Fruit fly (Drosophila melanogaster) whole organism, embryonic: Measurements from ENCODE around the gene CG7342.

Experiments
- CG11247 ChIP-seq: fragments of 200-800 bp; sonication (Bioruptor generic); IDR thresholded peaks from 2 replicates; pipeline ENCODE4 v1.3.6; 2022; ENCODE audit warnings: missing biosample characterization, missing genetic modification characterization
- CG11504 ChIP-seq: fragments of 200-800 bp; sonication (Bioruptor generic); optimal IDR thresholded peaks from 3 replicates; lab custom pipeline; 2019; ENCODE audit warnings: missing biosample characterization, mild to moderate bottlenecking, missing genetic modification characterization, moderate library complexity
- CG1602 ChIP-seq: fragments of 200-800 bp; sonication (Bioruptor generic); optimal IDR thresholded peaks from 3 replicates; lab custom pipeline; 2016; ENCODE audit warnings: missing biosample characterization, missing genetic modification characterization
- CG16815 ChIP-seq: fragments of 200-800 bp; sonication (Bioruptor generic); optimal IDR thresholded peaks from 3 replicates; lab custom pipeline; 2017; ENCODE audit warnings: missing biosample characterization, mild to moderate bottlenecking, missing genetic modification characterization
- CG16863 ChIP-seq: fragments of 200-800 bp; sonication (Bioruptor generic); optimal IDR thresholded peaks from 3 replicates; lab custom pipeline; 2016; ENCODE audit warnings: missing biosample characterization, missing genetic modification characterization
- CG17361 ChIP-seq: fragments of 200-800 bp; sonication (Bioruptor generic); IDR thresholded peaks from 3 replicates; pipeline ENCODE4 v1.3.6; 2022; ENCODE audit warnings: missing biosample characterization, missing genetic modification characterization
- CG31441 ChIP-seq: fragments of 200-800 bp; sonication (Bioruptor generic); IDR thresholded peaks from 2 replicates; pipeline ENCODE4 v1.3.6; 2022; ENCODE audit warnings: missing biosample characterization, missing genetic modification characterization
- CG33213 ChIP-seq: fragments of 200-800 bp; sonication (Bioruptor generic); optimal IDR thresholded peaks from 3 replicates; lab custom pipeline; 2016; ENCODE audit warnings: missing biosample characterization, missing genetic modification characterization
- CG4424 ChIP-seq: fragments of 200-800 bp; sonication (Bioruptor generic); optimal IDR thresholded peaks from 3 replicates; lab custom pipeline; 2016; ENCODE audit warnings: missing biosample characterization, missing genetic modification characterization
- CG4854 ChIP-seq: fragments of 200-800 bp; sonication (Bioruptor generic); optimal IDR thresholded peaks from 2 replicates; lab custom pipeline; 2016; ENCODE audit warnings: missing biosample characterization, missing genetic modification characterization, inconsistent platforms
- CG8359 ChIP-seq: fragments of 200-800 bp; sonication (Bioruptor generic); optimal IDR thresholded peaks from 2 replicates; lab custom pipeline; 2017; ENCODE audit warnings: missing biosample characterization, mild to moderate bottlenecking, missing genetic modification characterization, borderline replicate concordance
- CG8765 ChIP-seq: fragments of 200-800 bp; sonication (Bioruptor generic); IDR thresholded peaks from 2 replicates; pipeline ENCODE4 v1.3.6; 2022; ENCODE audit warnings: missing biosample characterization, missing genetic modification characterization
- CG9817 ChIP-seq: fragments of 200-800 bp; sonication (Bioruptor generic); optimal IDR thresholded peaks from 2 replicates; lab custom pipeline; 2018; ENCODE audit warnings: missing biosample characterization, mild to moderate bottlenecking, missing genetic modification characterization, moderate library complexity
- CG9876 ChIP-seq: fragments of 200-800 bp; sonication (Bioruptor generic); optimal IDR thresholded peaks from 2 replicates; lab custom pipeline; 2016; ENCODE audit warnings: missing biosample characterization, missing genetic modification characterization
- CkIIα-i1 ChIP-seq: fragments of 200-800 bp; sonication (Bioruptor generic); IDR thresholded peaks from 2 replicates; pipeline ENCODE4 v1.3.6; 2022; ENCODE audit warnings: missing biosample characterization, missing genetic modification characterization
- Dref ChIP-seq: fragments of 200-800 bp; sonication (Bioruptor generic); IDR thresholded peaks from 2 replicates; pipeline ENCODE4 v1.3.6; 2022; ENCODE audit warnings: missing biosample characterization, missing genetic modification characterization
- E2f1 ChIP-seq: fragments of 200-800 bp; sonication (Bioruptor generic); IDR thresholded peaks from 2 replicates; pipeline ENCODE4 v1.3.6; 2022; ENCODE audit warnings: missing biosample characterization, missing genetic modification characterization
- Ets97D ChIP-seq: fragments of 200-800 bp; sonication (Bioruptor generic); optimal IDR thresholded peaks from 3 replicates; lab custom pipeline; 2016; ENCODE audit warnings: missing biosample characterization, missing genetic modification characterization
- Mad ChIP-seq: fragments of 200-800 bp; sonication (Bioruptor generic); optimal IDR thresholded peaks from 2 replicates; lab custom pipeline; 2016; ENCODE audit warnings: missing biosample characterization, missing genetic modification characterization
- NK7.1 ChIP-seq: fragments of 200-800 bp; sonication (Bioruptor generic); optimal IDR thresholded peaks from 3 replicates; lab custom pipeline; 2016; ENCODE audit warnings: missing biosample characterization, missing genetic modification characterization
- Rx ChIP-seq: fragments of 200-800 bp; sonication (Bioruptor generic); IDR thresholded peaks from 2 replicates; pipeline ENCODE4 v1.3.6; 2022; ENCODE audit warnings: missing biosample characterization, missing genetic modification characterization
- Six4 ChIP-seq: fragments of 200-800 bp; sonication (Bioruptor generic); optimal IDR thresholded peaks from 2 replicates; lab custom pipeline; 2016; ENCODE audit warnings: missing biosample characterization, missing genetic modification characterization
- TFAM ChIP-seq: fragments of 200-800 bp; sonication (Bioruptor generic); optimal IDR thresholded peaks from 2 replicates; lab custom pipeline; 2017; ENCODE audit warnings: missing biosample characterization, missing genetic modification characterization, inconsistent platforms
- amos ChIP-seq: fragments of 200-800 bp; sonication (Bioruptor generic); IDR thresholded peaks from 2 replicates; pipeline ENCODE4 v1.3.6; 2022; ENCODE audit warnings: missing biosample characterization, missing genetic modification characterization; ENCODE audit not compliant: partially characterized antibody
- ase ChIP-seq: fragments of 200-800 bp; sonication (Bioruptor generic); IDR thresholded peaks from 3 replicates; pipeline ENCODE4 v1.3.6; 2022; ENCODE audit warnings: missing biosample characterization, missing genetic modification characterization
- bsh ChIP-seq, 2 experiments: fragments of 200-800 bp; sonication (Bioruptor generic); optimal IDR thresholded peaks; 2 replicates each; lab custom pipeline; 2017 to 2018; ENCODE audit warnings: mild to moderate bottlenecking in 2 of 2, missing biosample characterization in 2 of 2, missing genetic modification characterization in 2 of 2, moderate library complexity in 1 of 2
- danr ChIP-seq: fragments of 200-800 bp; sonication (Bioruptor generic); IDR thresholded peaks from 2 replicates; pipeline ENCODE4 v1.3.6; 2022; ENCODE audit warnings: missing biosample characterization, missing genetic modification characterization
- dimm ChIP-seq: fragments of 200-800 bp; sonication (Bioruptor generic); IDR thresholded peaks from 2 replicates; pipeline ENCODE4 v1.3.6; 2022; ENCODE audit warnings: missing biosample characterization, missing genetic modification characterization
- ems ChIP-seq: fragments of 200-800 bp; sonication (Bioruptor generic); optimal IDR thresholded peaks from 3 replicates; lab custom pipeline; 2016; ENCODE audit warnings: missing biosample characterization, missing genetic modification characterization
- ewg ChIP-seq: fragments of 200-800 bp; sonication (Bioruptor generic); optimal IDR thresholded peaks from 3 replicates; lab custom pipeline; 2017; ENCODE audit warnings: mild to moderate bottlenecking, missing biosample characterization, missing genetic modification reagents, missing genetic modification characterization
- fu2 ChIP-seq: fragments of 200-800 bp; sonication (Bioruptor generic); optimal IDR thresholded peaks from 2 replicates; lab custom pipeline; 2016; ENCODE audit warnings: missing biosample characterization, missing genetic modification characterization
- h ChIP-seq: fragments of >200 bp; optimal IDR thresholded peaks from 2 replicates; lab custom pipeline; 2017
- lilli ChIP-seq: fragments of 200-800 bp; sonication (Bioruptor generic); optimal IDR thresholded peaks from 3 replicates; lab custom pipeline; 2016; ENCODE audit warnings: missing biosample characterization, missing genetic modification characterization
- nerfin-2 ChIP-seq: fragments of 200-800 bp; sonication (Bioruptor generic); IDR thresholded peaks from 2 replicates; pipeline ENCODE4 v1.3.6; 2022; ENCODE audit warnings: missing biosample characterization, missing genetic modification characterization; ENCODE audit not compliant: partially characterized antibody
- org-1 ChIP-seq: fragments of 200-800 bp; sonication (Bioruptor generic); optimal IDR thresholded peaks from 2 replicates; lab custom pipeline; 2017; ENCODE audit warnings: missing biosample characterization, missing genetic modification characterization
- pan ChIP-seq, 4 experiments: fragments of >200 bp in 3 of 4; fragments of 200-800 bp in 1 of 4; sonication (Bioruptor generic) in 1 of 4; optimal IDR thresholded peaks in 3 of 4; IDR thresholded peaks in 1 of 4; 2 replicates each; pipeline versions ENCODE4 v1.3.6 to Lab custom; 2017 to 2022; ENCODE audit warnings: missing biosample characterization in 2 of 4, missing genetic modification characterization in 2 of 4, mixed read lengths in 1 of 4
- pho ChIP-seq: fragments of 200-800 bp; sonication (Bioruptor generic); optimal IDR thresholded peaks from 2 replicates; lab custom pipeline; 2016; ENCODE audit warnings: missing biosample characterization, missing genetic modification characterization
- pnt ChIP-seq: fragments of 200-800 bp; sonication (Bioruptor generic); optimal IDR thresholded peaks from 3 replicates; lab custom pipeline; 2016; ENCODE audit warnings: missing biosample characterization, missing genetic modification characterization
- salm ChIP-seq: fragments of 200-800 bp; sonication (Bioruptor generic); optimal IDR thresholded peaks from 2 replicates; lab custom pipeline; 2018; ENCODE audit warnings: missing biosample characterization, mild to moderate bottlenecking, missing genetic modification characterization
- scrt ChIP-seq: fragments of 200-800 bp; sonication (Bioruptor generic); optimal IDR thresholded peaks from 2 replicates; lab custom pipeline; 2018; ENCODE audit warnings: missing biosample characterization, mild to moderate bottlenecking, missing genetic modification characterization, moderate library complexity
- sd ChIP-seq: fragments of 200-800 bp; sonication (Bioruptor generic); optimal IDR thresholded peaks from 3 replicates; lab custom pipeline; 2018; ENCODE audit warnings: missing biosample characterization, mild to moderate bottlenecking, missing genetic modification characterization, moderate library complexity
- sens-2 ChIP-seq: fragments of 200-800 bp; sonication (Bioruptor generic); IDR thresholded peaks from 2 replicates; pipeline ENCODE4 v1.3.6; 2022; ENCODE audit warnings: missing biosample characterization, missing genetic modification characterization
- seq ChIP-seq: fragments of 200-800 bp; sonication (Bioruptor generic); IDR thresholded peaks from 2 replicates; pipeline ENCODE4 v1.3.6; 2022; ENCODE audit warnings: missing biosample characterization, missing genetic modification characterization
- sim ChIP-seq: fragments of 200-800 bp; sonication (Bioruptor generic); IDR thresholded peaks from 2 replicates; pipeline ENCODE4 v1.3.6; 2022; ENCODE audit warnings: missing biosample characterization, missing genetic modification characterization
- slbo ChIP-seq: fragments of 200-800 bp; sonication (Bioruptor generic); IDR thresholded peaks from 2 replicates; pipeline ENCODE4 v1.3.6; 2022; ENCODE audit warnings: missing biosample characterization, missing genetic modification characterization
- sna ChIP-seq: fragments of 200-800 bp; sonication (Bioruptor generic); IDR thresholded peaks from 2 replicates; pipeline ENCODE4 v1.3.6; 2022; ENCODE audit warnings: missing biosample characterization, missing genetic modification characterization; ENCODE audit not compliant: partially characterized antibody
- tio ChIP-seq: fragments of 200-800 bp; sonication (Bioruptor generic); optimal IDR thresholded peaks from 2 replicates; lab custom pipeline; 2017; ENCODE audit warnings: missing biosample characterization, missing genetic modification characterization, inconsistent platforms
- trem ChIP-seq: fragments of 200-800 bp; optimal IDR thresholded peaks from 3 replicates; lab custom pipeline; 2019; ENCODE audit warnings: missing biosample characterization, mild to moderate bottlenecking, missing genetic modification characterization, moderate library complexity
- ttk ChIP-seq: fragments of 200-800 bp; sonication (Bioruptor generic); IDR thresholded peaks from 2 replicates; pipeline ENCODE4 v2.1.2; 2022; ENCODE audit warnings: missing biosample characterization, missing genetic modification characterization
- vvl ChIP-seq: fragments of 200-800 bp; sonication (Bioruptor generic); IDR thresholded peaks from 2 replicates; pipeline ENCODE4 v1.3.6; 2022; ENCODE audit warnings: missing biosample characterization, missing genetic modification characterization
- zf30C ChIP-seq: fragments of 200-800 bp; sonication (Bioruptor generic); optimal IDR thresholded peaks from 3 replicates; lab custom pipeline; 2018; ENCODE audit warnings: missing biosample characterization, mild to moderate bottlenecking, missing genetic modification characterization

The CG7342 gene

dm6 chr3R:19623606-19624005 is 20.4 kb downstream of the CG7342 start (continued):
- TF ChIP-seq CG9876 (peak; percentile 15), dimm (GFP tag; lab: Robert Waterston, UW) (0 out of 2 replicates have a peak, but pooled peaks have one; percentile 33), CG16815 (GFP tag; lab: Kevin White, UChicago) (peak; percentile 14), salm (tag; lab: Kevin White, UChicago) (peak; percentile 34), E2f1 (GFP tag; lab: Robert Waterston, UW) (peak; percentile 53), CG31441 (GFP tag; lab: Robert Waterston, UW) (peak; percentile 67), NK7.1 (peak; percentile 50), vvl (peak; percentile 73; the same call in 1 of the 2 replicates), pan (optimal IDR thresholded peaks at IDR 0.05; lab: Kevin White, UChicago) (no peak), pan (GFP tag; optimal IDR thresholded peaks at IDR 0.05 in 1 of 2, IDR thresholded peaks at IDR 0.05 in 1 of 2) (peak in 1 of 2 experiments; percentile 62), tio (GFP tag; lab: Kevin White, UChicago) (peak; percentile 30), sim (GFP tag; lab: Robert Waterston, UW) (no peak), CG17361 (peak; percentile 57; the same call in 2 of the 3 replicates), CG9817 (tag; lab: Kevin White, UChicago) (peak; percentile 28), sna (GFP tag; lab: Robert Waterston, UW) (no peak), Six4 (GFP tag; lab: Kevin White, UChicago) (peak; percentile 36), Dref (GFP tag; lab: Robert Waterston, UW) (no peak), TFAM (GFP tag; lab: Kevin White, UChicago) (no peak), amos (GFP tag; lab: Robert Waterston, UW) (no peak), CG1602 (no peak), ems (GFP tag; lab: Kevin White, UChicago) (peak; percentile 61), CkIIα-i1 (GFP tag; lab: Robert Waterston, UW) (peak; percentile 59; the same call in 1 of the 2 replicates), CG4854 (GFP tag; lab: Kevin White, UChicago) (peak; percentile 24), lilli (GFP tag; lab: Kevin White, UChicago) (peak; percentile 60), pho (GFP tag; lab: Kevin White, UChicago) (peak; percentile 60), pnt (peak; percentile 57), fu2 (peak; percentile 48), CG8359 (no peak), ewg (GFP tag; lab: Kevin White, UChicago) (peak; percentile 9), bsh (GFP tag; optimal IDR thresholded peaks at IDR 0.05; lab: Kevin White, UChicago) (peak in 1 of 2 experiments; percentile 68), CG11504 (tag; lab: Kevin White, UChicago) (peak; percentile 74), slbo (GFP tag; lab: Robert Waterston, UW) (peak; percentile 69), CG16863 (GFP tag; lab: Kevin White, UChicago) (peak; percentile 49), CG33213 (GFP tag; lab: Kevin White, UChicago) (peak; percentile 40), ttk (GFP tag; lab: Robert Waterston, UW) (peak; percentile 52; the same call in 1 of the 2 replicates), h (lab: Kevin White, UChicago) (no peak), org-1 (peak; percentile 40), trem (peak; percentile 11), seq (GFP tag; lab: Robert Waterston, UW) (peak; percentile 52; the same call in 1 of the 2 replicates), nerfin-2 (GFP tag; lab: Robert Waterston, UW) (no peak), CG4424 (peak; percentile 69), sd (tag; lab: Kevin White, UChicago) (no peak), Mad (GFP tag; lab: Kevin White, UChicago) (peak; percentile 3), CG11247 (no peak), sens-2 (GFP tag; lab: Robert Waterston, UW) (peak; percentile 57; the same call in 1 of the 2 replicates), Rx (GFP tag; lab: Robert Waterston, UW) (peak; percentile 60; the same call in 1 of the 2 replicates), scrt (peak; percentile 16), ase (GFP tag; lab: Robert Waterston, UW) (0 out of 3 replicates have a peak, but pooled peaks have one; percentile 59), danr (GFP tag; lab: Robert Waterston, UW) (0 out of 2 replicates have a peak, but pooled peaks have one; percentile 31), CG8765 (GFP tag; lab: Robert Waterston, UW) (no peak), zf30C (GFP tag; lab: Kevin White, UChicago) (no peak), Ets97D (GFP tag; lab: Kevin White, UChicago) (peak; percentile 36)
